Worm (Caenorhabditis elegans) whole organism, L4 larva: ENCODE data around the gene cku-80.

Source experiments
- D1046.2 ChIP-seq: fragments of 200-800 bp; sonication (Bioruptor generic); IDR thresholded peaks from 2 replicates; pipeline ENCODE4 v1.3.6; 2022; ENCODE audit warnings: missing genetic modification characterization, missing compliant biosample characterization
- F10B5.3 ChIP-seq: sonication (generic microtip); optimal IDR thresholded peaks from 2 replicates; lab custom pipeline; 2016; ENCODE audit warnings: mild to moderate bottlenecking, missing genetic modification characterization, missing compliant biosample characterization
- T20F7.1 ChIP-seq: fragments of 200-800 bp; sonication (Bioruptor generic); optimal IDR thresholded peaks from 2 replicates; lab custom pipeline; 2018; ENCODE audit warnings: mild to moderate bottlenecking, missing genetic modification characterization, missing compliant biosample characterization
- Y5F2A.4 ChIP-seq: fragments of 200-800 bp; sonication (Bioruptor generic); optimal IDR thresholded peaks from 2 replicates; lab custom pipeline; 2018; ENCODE audit warnings: mild to moderate bottlenecking, missing genetic modification characterization, missing compliant biosample characterization
- ama-1 ChIP-seq: fragments of 150-350 bp; optimal IDR thresholded peaks from 2 replicates; lab custom pipeline; 2014; ENCODE audit warnings: inconsistent platforms, mixed read lengths
- ceh-44 ChIP-seq: fragments of 200-800 bp; sonication (Bioruptor generic); IDR thresholded peaks from 2 replicates; pipeline ENCODE4 v1.3.6; 2022; ENCODE audit warnings: missing genetic modification reagents, missing genetic modification characterization, missing compliant biosample characterization
- lin-15B ChIP-seq: fragments of 150-350 bp; sonication (generic microtip); optimal IDR thresholded peaks from 3 replicates; lab custom pipeline; 2014; ENCODE audit warnings: missing biosample characterization, missing genetic modification characterization
- mxl-2 ChIP-seq: fragments of 200-800 bp; sonication (Bioruptor generic); conservative IDR thresholded peaks from 2 replicates; pipeline ENCODE4 v1.3.6; 2022; ENCODE audit warnings: missing genetic modification reagents, missing genetic modification characterization, missing compliant biosample characterization
- nhr-237 ChIP-seq: sonication (generic microtip); optimal IDR thresholded peaks from 2 replicates; lab custom pipeline; 2017; ENCODE audit warnings: missing biosample characterization, missing genetic modification characterization
- nhr-28 ChIP-seq: fragments of 150-350 bp; optimal IDR thresholded peaks from 2 replicates; lab custom pipeline; 2014; ENCODE audit warnings: missing biosample characterization, missing genetic modification characterization
- skn-1 ChIP-seq: fragments of 150-350 bp; optimal IDR thresholded peaks from 2 replicates; lab custom pipeline; 2014; ENCODE audit warnings: missing biosample characterization, missing genetic modification characterization
- unc-130 ChIP-seq: sonication (generic microtip); optimal IDR thresholded peaks from 2 replicates; lab custom pipeline; 2016; ENCODE audit warnings: missing genetic modification reagents, missing genetic modification characterization, missing compliant biosample characterization
- unc-62 ChIP-seq, 3 experiments: fragments of 150-350 bp in 1 of 3; sonication (generic microtip); optimal IDR thresholded peaks in 2 of 3; peaks in 1 of 3; 1 replicate in 1 of 3; 2 replicates in 2 of 3; lab custom pipeline; 2014 to 2017; ENCODE audit warnings: missing biosample characterization in 3 of 3, missing genetic modification characterization in 3 of 3, missing genetic modification reagents in 3 of 3, missing genotype in 1 of 3

- TF ChIP-seq nhr-28 (tag; lab: Kevin White, UChicago) (no peak), ceh-44 (no peak), skn-1 (tag; lab: Kevin White, UChicago) (no peak), T20F7.1 (no peak), mxl-2 (no peak), F10B5.3 (tag; lab: Kevin White, UChicago) (no peak), ama-1 (lab: Kevin White, UChicago) (no peak), unc-130 (no peak), nhr-237 (tag; lab: Kevin White, UChicago) (no peak), D1046.2 (GFP tag; lab: Robert Waterston, UW) (no peak), unc-62 (GFP tag; optimal IDR thresholded peaks at IDR 0.05 in 1 of 2; lab: Kevin White, UChicago) (peak in 1 of 2 experiments; percentile 42), unc-62 (tag; optimal IDR thresholded peaks at IDR 0.05; lab: Kevin White, UChicago) (no peak), lin-15B (no peak), Y5F2A.4 (GFP tag; lab: Kevin White, UChicago) (no peak)
These were observed 34.1 kb downstream of the cku-80 start for ce11 chrIII:4453768-4454167.
